Fruit fly (Drosophila melanogaster) Kc167 (cell line): ENCODE measurements around the gene CtBP.

ENCODE experiments used
- Myc ChIP-seq: fragments of >200 bp; optimal IDR thresholded peaks from 2 replicates; lab custom pipeline; 2017; ENCODE audit warnings: missing external identifiers
- Sin3A ChIP-seq: fragments of >200 bp; optimal IDR thresholded peaks from 2 replicates; lab custom pipeline; 2018; ENCODE audit warnings: missing external identifiers
- h ChIP-seq: fragments of >200 bp; optimal IDR thresholded peaks from 3 replicates; lab custom pipeline; 2018; ENCODE audit warnings: missing external identifiers
- insv ChIP-seq: fragments of >200 bp; optimal IDR thresholded peaks from 3 replicates; lab custom pipeline; 2018; ENCODE audit warnings: missing external identifiers
- psq ChIP-seq: fragments of >200 bp; optimal IDR thresholded peaks from 2 replicates; lab custom pipeline; 2017; ENCODE audit warnings: missing external identifiers
- ttk ChIP-seq: sonication (Bioruptor generic); optimal IDR thresholded peaks from 2 replicates; lab custom pipeline; 2017; ENCODE audit warnings: missing external identifiers

CtBP gene

DNA sequence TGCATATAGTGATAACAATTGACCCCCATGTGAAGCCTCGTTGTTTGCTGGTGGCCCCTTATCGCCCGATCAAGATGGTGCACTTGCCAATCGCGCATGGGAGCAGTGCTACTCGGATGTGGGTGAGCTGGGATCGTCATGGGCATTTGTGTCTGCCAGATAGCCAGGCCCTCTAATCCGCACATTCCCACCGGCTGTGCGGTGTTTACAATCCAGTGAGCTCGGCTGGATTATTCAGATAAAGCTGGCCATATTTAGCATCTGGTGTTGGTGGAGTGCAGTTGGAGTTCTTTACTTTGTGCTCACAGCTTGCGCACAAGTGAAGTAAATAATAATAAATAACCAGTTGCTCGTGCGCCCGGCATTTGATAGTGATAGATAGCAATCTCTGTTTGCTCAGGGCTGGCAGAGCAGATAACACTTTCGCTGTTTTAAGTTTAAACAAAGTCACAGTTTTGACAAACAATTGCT lies 21.6 kb downstream of the CtBP start:
- TF ChIP-seq psq (lab: Kevin White, UChicago), result no peak
- no peak for TF ChIP-seq Myc
- TF ChIP-seq insv (lab: Kevin White, UChicago), result no peak
- TF ChIP-seq h, result no peak
- no peak for TF ChIP-seq ttk (lab: Kevin White, UChicago)
- TF ChIP-seq Sin3A (lab: Kevin White, UChicago), result no peak

DNA sequence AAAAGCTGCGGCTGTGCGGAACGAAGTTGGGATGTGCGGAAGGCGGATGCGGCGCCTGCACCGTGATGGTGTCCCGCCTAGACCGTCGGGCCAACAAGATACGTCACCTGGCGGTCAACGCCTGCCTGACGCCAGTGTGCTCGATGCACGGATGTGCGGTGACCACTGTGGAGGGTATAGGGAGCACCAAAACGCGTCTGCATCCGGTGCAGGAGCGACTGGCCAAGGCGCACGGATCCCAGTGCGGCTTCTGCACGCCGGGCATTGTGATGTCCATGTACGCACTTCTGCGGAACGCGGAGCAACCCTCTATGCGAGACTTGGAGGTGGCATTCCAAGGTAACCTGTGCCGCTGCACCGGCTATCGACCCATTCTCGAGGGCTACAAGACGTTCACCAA lies 22.2 kb downstream of the CtBP start:
- TF ChIP-seq Sin3A (lab: Kevin White, UChicago) (no peak), Myc (no peak), ttk (lab: Kevin White, UChicago) (no peak), insv (lab: Kevin White, UChicago) (no peak), h (no peak), psq (lab: Kevin White, UChicago) (no peak)

DNA sequence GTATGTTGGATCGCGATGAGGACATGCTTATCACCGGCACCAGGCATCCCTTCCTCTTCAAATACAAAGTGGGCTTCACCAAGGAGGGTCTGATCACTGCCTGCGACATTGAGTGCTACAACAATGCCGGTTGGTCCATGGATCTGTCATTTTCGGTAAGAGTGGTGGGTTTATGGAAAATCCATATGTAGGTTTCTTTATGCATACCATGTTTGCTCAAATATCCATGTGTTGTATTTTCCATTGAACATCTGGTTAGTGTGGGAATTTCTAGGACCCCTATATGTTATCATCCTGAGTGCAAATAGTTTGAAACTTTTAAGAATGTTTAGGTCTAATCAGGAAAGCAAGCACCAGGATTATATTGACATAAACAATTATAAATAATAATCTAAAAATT lies 24.6 kb downstream of the CtBP start:
- no peak for TF ChIP-seq Myc
- TF ChIP-seq insv (lab: Kevin White, UChicago), result no peak
- TF ChIP-seq ttk (lab: Kevin White, UChicago), result no peak
- no peak for TF ChIP-seq h
- TF ChIP-seq psq (lab: Kevin White, UChicago), result no peak
- TF ChIP-seq Sin3A (lab: Kevin White, UChicago), result no peak

DNA sequence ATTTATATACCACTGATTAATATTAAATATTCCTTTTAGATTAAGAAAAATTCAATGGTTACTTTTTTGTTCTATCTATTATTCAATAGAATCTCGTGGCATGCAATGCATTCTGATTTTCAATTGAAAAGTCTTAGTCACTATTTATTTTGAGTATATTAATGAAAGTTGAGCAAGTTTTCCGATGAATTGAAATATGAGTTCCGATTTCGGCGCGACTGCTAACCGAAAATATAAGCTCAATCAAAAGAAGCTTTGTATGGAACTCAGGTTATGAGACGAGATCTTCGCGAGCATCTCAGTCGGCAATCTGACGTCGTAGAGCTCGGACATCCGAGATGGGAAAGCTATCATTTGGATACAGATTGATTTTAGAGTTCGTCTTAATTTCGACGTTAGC lies 26.6 kb downstream of the CtBP start, which contains the start of gene CG11668:
TSS of gene CG11668 (plus strand) at position 301 of the 400 bp plus-strand sequence.
- TF ChIP-seq ttk (lab: Kevin White, UChicago) (no peak), psq (lab: Kevin White, UChicago) (no peak), Myc (no peak), h (no peak), Sin3A (lab: Kevin White, UChicago) (no peak), insv (lab: Kevin White, UChicago) (no peak)

DNA sequence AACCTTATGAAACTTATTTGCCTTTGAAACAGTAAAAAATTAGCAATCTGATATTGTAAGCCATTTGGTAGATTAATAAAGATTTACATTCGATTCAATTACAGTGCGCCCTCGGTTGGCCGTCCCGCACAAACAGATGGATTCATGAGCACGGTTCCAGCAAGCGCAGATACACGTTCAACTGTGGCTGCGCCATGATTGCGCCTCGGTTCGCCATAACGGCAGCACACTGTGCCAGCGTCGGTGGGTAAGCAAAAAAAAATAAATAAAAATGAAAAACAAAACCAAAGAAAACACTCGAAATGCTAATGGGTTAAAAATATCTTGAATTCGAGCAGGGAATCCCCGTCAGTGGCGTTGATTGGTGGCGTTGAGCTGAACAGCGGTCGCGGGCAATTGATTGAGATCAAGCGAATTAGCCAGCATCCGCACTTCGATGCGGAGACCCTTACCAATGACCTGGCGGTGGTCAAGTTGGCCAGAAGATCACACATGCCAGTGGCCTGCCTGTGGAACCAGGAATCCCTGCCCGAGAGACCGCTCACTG lies 27.7 kb downstream of the CtBP start:
- TF ChIP-seq h, result no peak
- TF ChIP-seq ttk (lab: Kevin White, UChicago), result no peak
- no peak for TF ChIP-seq insv (lab: Kevin White, UChicago)
- TF ChIP-seq Myc, result no peak
- TF ChIP-seq Sin3A (lab: Kevin White, UChicago), result no peak
- TF ChIP-seq psq (lab: Kevin White, UChicago), result no peak

DNA sequence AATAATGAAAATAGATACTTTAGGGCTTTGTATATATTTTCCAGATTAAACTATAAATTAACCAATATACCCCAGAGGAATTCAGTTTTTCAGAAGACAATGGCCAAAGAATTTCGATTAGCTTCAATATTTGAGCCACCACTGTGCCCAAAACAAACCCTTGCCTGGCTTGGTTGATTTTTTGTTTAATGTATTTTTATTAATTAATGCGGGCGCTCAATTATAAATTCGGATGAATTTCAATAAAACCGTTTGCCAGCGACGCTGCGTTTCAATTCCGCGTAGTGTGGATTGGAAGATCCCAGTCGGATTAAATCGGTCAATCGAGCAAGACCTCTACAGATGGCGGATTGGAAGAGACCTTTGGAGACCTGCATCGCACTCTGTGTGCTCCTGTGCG lies 30.3 kb downstream of the CtBP start, which contains the start of gene CG11670:
TSS of gene CG11670 (plus strand) at position 301 of the 400 bp plus-strand sequence.
- TF ChIP-seq ttk (lab: Kevin White, UChicago), result no peak
- no peak for TF ChIP-seq insv (lab: Kevin White, UChicago)
- TF ChIP-seq psq (lab: Kevin White, UChicago), result no peak

DNA sequence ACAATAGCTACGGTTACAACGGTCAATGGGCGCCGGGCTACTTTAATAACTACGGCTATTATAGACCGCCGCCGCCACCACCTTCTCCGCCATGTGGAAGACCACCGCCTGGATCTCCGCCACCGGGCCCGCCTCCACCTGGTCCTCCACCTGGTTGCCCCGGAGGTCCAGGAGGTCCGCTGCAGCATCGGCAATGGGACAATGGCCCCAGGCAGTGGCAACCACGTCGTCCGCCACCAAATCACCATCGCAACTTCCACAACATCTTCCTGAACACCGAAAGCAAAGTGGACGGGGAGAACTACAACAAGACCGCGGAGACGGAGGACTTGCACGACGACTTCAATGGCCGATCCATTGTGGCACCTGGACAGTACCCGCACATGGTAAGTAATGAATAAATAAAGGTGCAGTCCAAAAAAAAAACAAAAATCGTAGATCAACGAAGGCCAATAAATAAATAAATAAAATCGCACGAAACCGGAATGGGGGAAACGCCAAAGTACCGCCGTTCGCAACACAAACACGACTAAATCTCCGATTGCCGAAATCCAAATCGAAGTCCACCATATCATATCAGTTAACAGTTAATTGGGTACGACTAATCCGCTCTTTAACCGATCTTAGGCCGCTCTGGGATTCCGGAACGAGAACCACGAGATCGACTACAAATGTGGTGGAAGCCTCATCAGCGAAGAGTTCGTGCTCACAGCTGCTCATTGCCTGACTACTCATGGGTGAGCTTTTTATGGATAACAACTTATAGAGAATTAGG lies 31.0 kb downstream of the CtBP start, which contains the start of gene snk:
TSS of gene snk (minus strand) at position 513 of the 775 bp plus-strand sequence.
- TF ChIP-seq Myc (no peak), insv (lab: Kevin White, UChicago) (no peak), ttk (lab: Kevin White, UChicago) (no peak), h (no peak), Sin3A (lab: Kevin White, UChicago) (no peak), psq (lab: Kevin White, UChicago) (no peak)

DNA sequence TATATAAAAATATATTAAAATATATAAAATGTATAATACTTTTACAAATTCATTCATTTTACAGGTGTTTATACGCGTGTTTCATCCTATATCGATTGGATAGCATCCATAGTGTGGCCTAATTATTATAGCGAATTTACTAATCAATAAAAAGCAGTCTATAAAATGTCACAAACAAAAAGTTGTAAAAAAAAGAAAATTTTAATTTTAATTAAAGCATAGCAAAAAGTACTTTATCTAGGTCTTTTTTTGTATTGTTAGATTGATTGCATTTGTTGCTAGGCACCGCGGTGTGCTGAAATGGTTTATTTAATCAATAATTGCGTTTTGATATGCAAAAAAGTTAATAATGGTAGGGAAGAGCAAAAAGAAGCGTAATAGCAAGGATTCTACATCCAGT lies 32.4 kb downstream of the CtBP start, which contains the start of gene CG45122:
TSS of gene CG45122 (plus strand) at position 301 of the 400 bp plus-strand sequence.
- TF ChIP-seq ttk (lab: Kevin White, UChicago) (no peak), insv (lab: Kevin White, UChicago) (no peak), Myc (no peak), Sin3A (lab: Kevin White, UChicago) (no peak)

DNA sequence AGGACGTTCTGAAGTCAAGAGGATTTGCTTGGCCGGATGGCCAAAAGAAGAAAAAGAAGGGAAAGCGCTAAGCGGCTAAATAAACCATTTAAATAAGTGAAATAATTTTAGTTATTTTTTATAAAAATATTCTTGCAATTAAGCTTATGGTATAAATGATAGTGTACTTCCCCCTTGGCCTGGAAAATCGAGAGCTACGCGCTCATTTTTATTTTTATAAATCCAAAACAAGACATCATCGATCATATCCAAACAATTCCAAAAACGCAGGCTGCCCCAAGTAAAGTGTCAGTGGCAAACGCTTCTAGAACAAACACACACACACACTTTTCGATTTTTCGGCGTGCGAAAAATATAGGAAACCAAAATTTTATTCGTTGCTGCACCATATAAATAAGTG lies 33.0 kb downstream of the CtBP start, which contains the start of gene Hsc70-2:
TSS of gene Hsc70-2 (plus strand) at position 301 of the 400 bp plus-strand sequence.
- no peak for TF ChIP-seq insv (lab: Kevin White, UChicago)
- no peak for TF ChIP-seq Sin3A (lab: Kevin White, UChicago)
- TF ChIP-seq ttk (lab: Kevin White, UChicago), result no peak
- no peak for TF ChIP-seq Myc
- TF ChIP-seq h, result no peak
- no peak for TF ChIP-seq psq (lab: Kevin White, UChicago)

DNA sequence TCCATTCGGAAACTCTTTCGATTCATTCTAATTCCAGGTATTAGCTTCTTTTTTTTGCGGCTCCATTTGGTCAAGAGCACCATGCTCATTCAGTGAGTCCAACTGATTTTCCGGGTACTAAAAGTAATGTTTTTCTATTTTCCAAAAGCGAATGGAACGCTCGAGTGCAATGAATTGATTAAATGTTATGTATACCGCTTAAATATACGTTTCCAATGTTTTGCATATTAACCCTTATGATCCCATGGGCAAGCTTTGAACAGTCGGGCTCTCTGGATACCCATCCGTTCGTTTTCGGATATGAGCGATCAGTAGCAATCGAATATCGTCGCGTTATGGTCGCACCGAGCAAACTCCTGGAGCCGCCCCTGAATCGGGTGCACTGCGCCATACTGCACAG lies 36.0 kb downstream of the CtBP start, which contains the start of gene CG31157:
TSS of gene CG31157 (plus strand) at position 301 of the 400 bp plus-strand sequence.
- TF ChIP-seq Myc, result no peak
- no peak for TF ChIP-seq ttk (lab: Kevin White, UChicago)
- no peak for TF ChIP-seq psq (lab: Kevin White, UChicago)

DNA sequence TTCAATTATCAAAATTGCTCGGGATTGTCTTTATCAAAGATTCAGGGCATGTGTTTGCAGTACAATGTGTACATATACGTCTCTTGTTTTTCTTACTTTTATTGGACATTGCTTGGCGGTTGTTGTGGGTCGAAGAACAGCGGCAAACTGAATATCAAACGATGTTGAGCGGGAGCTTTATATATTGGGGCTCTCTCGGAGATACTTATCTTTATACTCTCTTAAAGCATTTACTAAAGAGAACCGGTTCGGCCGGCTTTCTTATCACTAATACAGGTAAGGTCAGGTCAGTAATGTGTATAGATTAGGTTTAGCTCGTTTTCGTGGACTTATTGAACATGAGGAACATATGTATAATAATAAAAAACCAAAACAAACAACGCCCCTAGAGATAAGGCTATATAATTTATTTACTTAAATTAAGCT lies 39.9 kb downstream of the CtBP start, which contains the start of gene CG7966:
TSS of gene CG7966 (minus strand) at position 156 of the 426 bp plus-strand sequence.
- TF ChIP-seq psq (lab: Kevin White, UChicago) (no peak), Sin3A (lab: Kevin White, UChicago) (no peak), Myc (no peak), insv (lab: Kevin White, UChicago) (no peak), h (no peak), ttk (lab: Kevin White, UChicago) (no peak)
